Fruit fly (Drosophila melanogaster) whole organism, prepupa: ENCODE results near the gene Mur2B.
A peak's percentile ranks its signal among the peaks of the same experiment; 100 is the strongest.

Source experiments
- Blimp-1 ChIP-seq: fragments of 200-800 bp; sonication (Bioruptor generic); optimal IDR thresholded peaks from 3 replicates; lab custom pipeline; 2017; ENCODE audit warnings: missing biosample characterization, missing genetic modification characterization, mild to moderate bottlenecking, moderate library complexity, missing genetic modification reagents
- CG10631 ChIP-seq: fragments of 200-800 bp; sonication (Bioruptor generic); optimal IDR thresholded peaks from 2 replicates; lab custom pipeline; 2016; ENCODE audit warnings: missing biosample characterization, missing genetic modification characterization
- CG10669 ChIP-seq: fragments of 200-800 bp; sonication (Bioruptor generic); optimal IDR thresholded peaks from 3 replicates; lab custom pipeline; 2018; ENCODE audit warnings: missing biosample characterization, mild to moderate bottlenecking, missing genetic modification characterization, moderate library complexity
- CG11294 ChIP-seq: fragments of 200-800 bp; sonication (Bioruptor generic); IDR thresholded peaks from 2 replicates; pipeline ENCODE4 v1.3.6; 2022; ENCODE audit warnings: missing biosample characterization, missing genetic modification characterization
- CG15336 ChIP-seq: fragments of 200-800 bp; sonication (Bioruptor generic); IDR thresholded peaks from 2 replicates; pipeline ENCODE4 v1.3.6; 2022; ENCODE audit warnings: missing biosample characterization, missing genetic modification characterization
- CG16779 ChIP-seq: fragments of 200-800 bp; sonication (Bioruptor generic); optimal IDR thresholded peaks from 3 replicates; lab custom pipeline; 2017; ENCODE audit warnings: missing biosample characterization, mild to moderate bottlenecking, missing genetic modification characterization
- CG31627 ChIP-seq: fragments of 200-800 bp; sonication (Bioruptor generic); optimal IDR thresholded peaks from 3 replicates; lab custom pipeline; 2016; ENCODE audit warnings: missing biosample characterization, missing genetic modification characterization
- CG32006 ChIP-seq: fragments of 200-800 bp; sonication (Bioruptor generic); optimal IDR thresholded peaks from 3 replicates; lab custom pipeline; 2017; ENCODE audit warnings: missing biosample characterization, mild to moderate bottlenecking, missing genetic modification characterization
- CG34406 ChIP-seq: fragments of 200-800 bp; sonication (Bioruptor generic); optimal IDR thresholded peaks from 3 replicates; lab custom pipeline; 2016; ENCODE audit warnings: missing biosample characterization, missing genetic modification characterization
- CG6276 ChIP-seq: fragments of 200-800 bp; sonication (Bioruptor generic); optimal IDR thresholded peaks from 2 replicates; lab custom pipeline; 2017; ENCODE audit warnings: missing biosample characterization, mild to moderate bottlenecking, missing genetic modification characterization
- CG6792 ChIP-seq: fragments of 200-800 bp; sonication (Bioruptor generic); optimal IDR thresholded peaks from 3 replicates; lab custom pipeline; 2016; ENCODE audit warnings: missing biosample characterization, missing genetic modification characterization
- CG7368 ChIP-seq: fragments of 200-800 bp; sonication (Bioruptor generic); optimal IDR thresholded peaks from 3 replicates; lab custom pipeline; 2016; ENCODE audit warnings: missing biosample characterization, missing genetic modification characterization
- CG8119 ChIP-seq: fragments of 200-800 bp; sonication (Bioruptor generic); IDR thresholded peaks from 3 replicates; pipeline ENCODE4 v1.3.6; 2022; ENCODE audit warnings: missing biosample characterization, missing genetic modification characterization
- CG9139 ChIP-seq: fragments of 200-800 bp; sonication (Bioruptor generic); optimal IDR thresholded peaks from 3 replicates; lab custom pipeline; 2017; ENCODE audit warnings: missing biosample characterization, mild to moderate bottlenecking, missing genetic modification characterization
- Eip78C ChIP-seq: fragments of 200-800 bp; sonication (Bioruptor generic); peaks from one replicate; lab custom pipeline; 2016; ENCODE audit warnings: missing biosample characterization, missing genetic modification characterization
- Eip93F ChIP-seq: fragments of 200-800 bp; sonication (Bioruptor generic); optimal IDR thresholded peaks from 2 replicates; lab custom pipeline; 2016; ENCODE audit warnings: missing biosample characterization, mild to moderate bottlenecking, missing genetic modification characterization
- Ets21C ChIP-seq: fragments of 200-800 bp; sonication (Bioruptor generic); optimal IDR thresholded peaks from 3 replicates; lab custom pipeline; 2016; ENCODE audit warnings: missing biosample characterization, missing genetic modification characterization
- Ets96B ChIP-seq: fragments of 200-800 bp; optimal IDR thresholded peaks from 2 replicates; lab custom pipeline; 2019; ENCODE audit warnings: missing biosample characterization, mild to moderate bottlenecking, missing genetic modification characterization, moderate library complexity
- Gug ChIP-seq: fragments of 200-800 bp; sonication (Bioruptor generic); IDR thresholded peaks from 2 replicates; pipeline ENCODE4 v1.3.6; 2022; ENCODE audit warnings: missing biosample characterization, missing genetic modification characterization
- Hr38 ChIP-seq: sonication (Bioruptor generic); optimal IDR thresholded peaks from 2 replicates; lab custom pipeline; 2016; ENCODE audit warnings: missing biosample characterization, missing genetic modification characterization
- Hr39 ChIP-seq: fragments of 200-800 bp; sonication (Bioruptor generic); optimal IDR thresholded peaks from 2 replicates; lab custom pipeline; 2016; ENCODE audit warnings: missing biosample characterization, missing genetic modification characterization
- Hr4 ChIP-seq: fragments of 200-800 bp; sonication (Bioruptor generic); optimal IDR thresholded peaks from 3 replicates; lab custom pipeline; 2016; ENCODE audit warnings: missing biosample characterization, missing genetic modification characterization
- Lpt ChIP-seq: fragments of 200-800 bp; sonication (Bioruptor generic); optimal IDR thresholded peaks from 3 replicates; lab custom pipeline; 2016; ENCODE audit warnings: missing biosample characterization, missing genetic modification characterization
- Met ChIP-seq: fragments of 200-800 bp; sonication (Bioruptor generic); optimal IDR thresholded peaks from 3 replicates; lab custom pipeline; 2016; ENCODE audit warnings: missing biosample characterization, missing genetic modification characterization
- OdsH ChIP-seq: fragments of 200-800 bp; sonication (Bioruptor generic); optimal IDR thresholded peaks from 3 replicates; lab custom pipeline; 2016; ENCODE audit warnings: missing biosample characterization, missing genetic modification characterization
- Sox14 ChIP-seq: fragments of 200-800 bp; sonication (Bioruptor generic); optimal IDR thresholded peaks from 3 replicates; lab custom pipeline; 2016; ENCODE audit warnings: missing biosample characterization, missing genetic modification characterization
- Sox15 ChIP-seq: fragments of 200-800 bp; sonication (Bioruptor generic); optimal IDR thresholded peaks from 3 replicates; lab custom pipeline; 2016; ENCODE audit warnings: missing biosample characterization, missing genetic modification characterization
- acj6 ChIP-seq: fragments of 200-800 bp; sonication (Bioruptor generic); optimal IDR thresholded peaks from 3 replicates; lab custom pipeline; 2016; ENCODE audit warnings: missing biosample characterization, missing genetic modification characterization
- cyc ChIP-seq: fragments of 200-800 bp; sonication (Bioruptor generic); optimal IDR thresholded peaks from 3 replicates; lab custom pipeline; 2016; ENCODE audit warnings: missing biosample characterization, missing genetic modification characterization
- dac ChIP-seq: fragments of 200-800 bp; sonication (Bioruptor generic); optimal IDR thresholded peaks from 2 replicates; lab custom pipeline; 2017; ENCODE audit warnings: missing biosample characterization, mild to moderate bottlenecking, missing genetic modification characterization
- dsx ChIP-seq: fragments of 200-800 bp; optimal IDR thresholded peaks from 3 replicates; lab custom pipeline; 2019; ENCODE audit warnings: missing biosample characterization, mild to moderate bottlenecking, missing genetic modification characterization, moderate library complexity; ENCODE audit not compliant: poor library complexity, severe bottlenecking
- eg ChIP-seq: fragments of 200-800 bp; sonication (Bioruptor generic); IDR thresholded peaks from 3 replicates; pipeline ENCODE4 v1.3.6; 2022; ENCODE audit warnings: missing biosample characterization, missing genetic modification characterization
- esn ChIP-seq: fragments of 200-800 bp; sonication (Bioruptor generic); optimal IDR thresholded peaks from 2 replicates; lab custom pipeline; 2016; ENCODE audit warnings: missing biosample characterization, mild to moderate bottlenecking, missing genetic modification characterization, moderate library complexity
- fd59A ChIP-seq: fragments of 200-800 bp; sonication (Bioruptor generic); optimal IDR thresholded peaks from 2 replicates; lab custom pipeline; 2017; ENCODE audit warnings: missing biosample characterization, mild to moderate bottlenecking, missing genetic modification characterization, missing genetic modification reagents
- fd85E ChIP-seq: fragments of 200-800 bp; sonication (Bioruptor generic); optimal IDR thresholded peaks from 3 replicates; lab custom pipeline; 2016; ENCODE audit warnings: missing biosample characterization, missing genetic modification characterization
- fkh ChIP-seq: fragments of 200-800 bp; sonication (Bioruptor generic); optimal IDR thresholded peaks from 3 replicates; lab custom pipeline; 2017; ENCODE audit warnings: missing biosample characterization, mild to moderate bottlenecking, missing genetic modification characterization, moderate library complexity
- pdm3 ChIP-seq: fragments of 200-800 bp; sonication (Bioruptor generic); optimal IDR thresholded peaks from 3 replicates; lab custom pipeline; 2016; ENCODE audit warnings: missing biosample characterization, missing genetic modification characterization
- salr ChIP-seq, 2 experiments: fragments of 200-800 bp; sonication (Bioruptor generic); optimal IDR thresholded peaks; 3 replicates each; lab custom pipeline; 2016 to 2018; ENCODE audit warnings: missing biosample characterization in 2 of 2, missing genetic modification characterization in 2 of 2, mild to moderate bottlenecking in 1 of 2
- spab ChIP-seq: fragments of 200-800 bp; sonication (Bioruptor generic); optimal IDR thresholded peaks from 2 replicates; lab custom pipeline; 2017; ENCODE audit warnings: missing biosample characterization, mild to moderate bottlenecking, missing genetic modification characterization, missing genetic modification reagents
- svp ChIP-seq: fragments of 200-800 bp; sonication (Bioruptor generic); peaks from one replicate; lab custom pipeline; 2016; ENCODE audit warnings: missing biosample characterization, missing genetic modification characterization
- topi ChIP-seq: fragments of 200-800 bp; sonication (Bioruptor generic); optimal IDR thresholded peaks from 3 replicates; lab custom pipeline; 2016; ENCODE audit warnings: missing biosample characterization, missing genetic modification characterization
- vri ChIP-seq: fragments of 200-800 bp; sonication (Bioruptor generic); optimal IDR thresholded peaks from 3 replicates; lab custom pipeline; 2016; ENCODE audit warnings: missing biosample characterization, mild to moderate bottlenecking, missing genetic modification characterization

Mur2B gene

DNA sequence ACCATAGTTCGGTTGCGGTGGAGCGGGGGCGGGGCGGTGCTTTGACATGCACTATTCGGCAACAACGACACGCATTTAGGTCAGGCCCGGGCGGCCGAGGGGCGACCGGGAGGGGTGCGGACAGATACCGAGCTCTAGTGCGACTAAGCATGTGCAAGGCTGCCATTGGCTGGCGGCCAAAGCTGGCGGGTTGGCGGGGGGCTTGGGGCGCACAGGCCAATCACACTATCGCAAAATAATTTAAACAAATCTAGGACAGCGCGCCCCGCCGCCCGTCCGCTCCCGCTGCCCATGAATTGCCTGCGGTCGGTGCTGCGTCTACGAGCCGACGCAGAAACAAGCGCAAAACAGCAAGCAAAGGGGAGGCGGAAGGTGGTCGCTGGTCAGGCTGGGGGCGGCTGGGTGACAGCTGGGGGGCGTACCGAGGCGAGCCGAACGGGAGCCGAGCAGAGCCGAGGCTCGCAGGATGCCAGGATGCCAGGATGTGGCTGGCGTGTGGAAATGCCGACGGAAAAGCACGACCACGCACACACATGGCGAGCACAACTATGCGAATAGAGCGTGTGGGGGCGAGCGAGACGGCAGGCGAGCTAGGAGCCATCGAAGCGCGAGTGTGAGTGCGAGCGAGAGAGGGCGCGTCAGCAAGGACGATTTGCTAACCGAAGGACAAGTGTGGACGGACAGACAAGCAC, 133.2 kb downstream of the Mur2B start:
- TF ChIP-seq cyc (no peak), CG11294 (GFP tag; lab: Robert Waterston, UW) (no peak), dsx (GFP tag; lab: Kevin White, UChicago) (no peak), CG32006 (no peak), Hr38 (GFP tag; lab: Kevin White, UChicago) (no peak), CG34406 (GFP tag; lab: Kevin White, UChicago) (no peak), CG8119 (GFP tag; lab: Robert Waterston, UW) (no peak), fkh (GFP tag; lab: Kevin White, UChicago) (no peak), Sox15 (no peak), vri (GFP tag; lab: Kevin White, UChicago) (no peak), CG6276 (GFP tag; lab: Kevin White, UChicago) (no peak), OdsH (GFP tag; lab: Kevin White, UChicago) (no peak), CG16779 (tag; lab: Kevin White, UChicago) (no peak), CG6792 (GFP tag; lab: Kevin White, UChicago) (no peak), acj6 (GFP tag; lab: Kevin White, UChicago) (no peak)

DNA sequence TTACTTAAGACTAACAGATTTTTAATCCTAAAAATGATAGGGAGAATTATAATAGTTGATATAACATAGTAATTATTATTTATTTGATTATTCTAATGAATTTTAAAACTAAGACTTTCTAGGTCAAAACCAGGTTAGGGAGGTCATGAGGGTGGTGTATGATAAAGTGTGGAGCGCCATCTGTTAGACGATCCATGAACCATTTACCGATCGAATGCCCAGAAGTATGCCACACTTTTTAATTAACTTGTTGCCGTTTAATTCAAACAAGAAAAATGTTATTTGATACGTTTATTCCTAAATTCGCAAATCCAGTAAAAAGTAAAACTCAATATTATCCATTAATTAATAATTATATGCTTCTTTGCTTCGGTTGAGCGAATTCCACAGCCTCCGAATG, 145.3 kb downstream of the Mur2B start:
- peak; percentile 6 for TF ChIP-seq Eip78C (GFP tag; lab: Kevin White, UChicago)

DNA sequence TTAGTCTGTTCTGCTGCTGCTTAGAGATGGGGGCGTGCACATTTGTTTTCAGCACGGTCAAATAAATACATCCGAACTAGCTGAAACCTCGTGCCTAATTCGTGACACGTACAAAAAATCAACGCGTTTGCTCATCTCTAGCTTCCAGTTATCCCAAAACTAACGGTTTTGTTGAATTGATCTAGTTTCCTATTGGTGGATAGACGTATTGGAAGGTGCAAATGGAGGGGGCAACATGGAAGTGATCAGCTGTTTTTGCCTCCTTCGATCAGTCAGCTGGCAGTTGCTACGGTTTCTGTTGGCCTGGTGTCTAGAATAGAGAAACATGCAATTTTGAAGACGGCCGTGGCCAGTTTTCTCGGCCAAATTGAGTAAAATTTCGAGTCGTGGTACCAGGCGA, 151.0 kb downstream of the Mur2B start:
- no peak for TF ChIP-seq fd85E
- TF ChIP-seq CG8119 (GFP tag; lab: Robert Waterston, UW), result peak; percentile 23; the same call in 1 of the 3 replicates
- TF ChIP-seq Gug (GFP tag; lab: Robert Waterston, UW), result 0 out of 2 replicates have a peak, but pooled peaks have one; percentile 15
- TF ChIP-seq Lpt, result no peak
- no peak for TF ChIP-seq topi
- peak; percentile 51 for TF ChIP-seq svp (GFP tag; lab: Kevin White, UChicago)
- no peak for TF ChIP-seq CG11294 (GFP tag; lab: Robert Waterston, UW)
- TF ChIP-seq Eip93F (GFP tag; lab: Kevin White, UChicago), result no peak
- TF ChIP-seq CG9139 (GFP tag; lab: Kevin White, UChicago), result no peak
- TF ChIP-seq Eip78C (GFP tag; lab: Kevin White, UChicago), result peak; percentile 51
- TF ChIP-seq CG32006, result peak; percentile 23
- TF ChIP-seq CG15336 (GFP tag; lab: Robert Waterston, UW), result peak; percentile 44; the same call in 1 of the 2 replicates
- no peak for TF ChIP-seq CG10669 (GFP tag; lab: Kevin White, UChicago)
- no peak for TF ChIP-seq spab
- TF ChIP-seq pdm3 (GFP tag; lab: Kevin White, UChicago), result no peak
- no peak for TF ChIP-seq dac (GFP tag; lab: Kevin White, UChicago)
- TF ChIP-seq Blimp-1, result no peak
- TF ChIP-seq fd59A, result no peak
- TF ChIP-seq CG31627 (GFP tag; lab: Kevin White, UChicago), result no peak
- TF ChIP-seq esn, result peak; percentile 21
- TF ChIP-seq Ets96B (tag; lab: Kevin White, UChicago), result no peak
- no peak for TF ChIP-seq Ets21C (GFP tag; lab: Kevin White, UChicago)
- TF ChIP-seq CG6276 (GFP tag; lab: Kevin White, UChicago), result no peak
- peak; percentile 24 for TF ChIP-seq fkh (GFP tag; lab: Kevin White, UChicago)
- no peak for TF ChIP-seq salr (GFP tag; optimal IDR thresholded peaks at IDR 0.05; lab: Kevin White, UChicago)
- no peak for TF ChIP-seq CG34406 (GFP tag; lab: Kevin White, UChicago)
- no peak for TF ChIP-seq Met (GFP tag; lab: Kevin White, UChicago)
- TF ChIP-seq Hr4 (GFP tag; lab: Kevin White, UChicago), result no peak
- no peak for TF ChIP-seq Hr39 (GFP tag; lab: Kevin White, UChicago)
- no peak for TF ChIP-seq CG7368 (GFP tag; lab: Kevin White, UChicago)
- TF ChIP-seq Sox14 (GFP tag; lab: Kevin White, UChicago), result no peak
- peak; percentile 10 for TF ChIP-seq CG10631 (GFP tag; lab: Kevin White, UChicago)
- TF ChIP-seq eg (GFP tag; lab: Robert Waterston, UW), result peak; percentile 26; the same call in 1 of the 3 replicates
- TF ChIP-seq OdsH (GFP tag; lab: Kevin White, UChicago), result no peak
- TF ChIP-seq, all 60 proteins: peak for 10
